Fruit fly (Drosophila melanogaster): ENCODE measurements around the gene CG46339.

CG46339 gene

DNA sequence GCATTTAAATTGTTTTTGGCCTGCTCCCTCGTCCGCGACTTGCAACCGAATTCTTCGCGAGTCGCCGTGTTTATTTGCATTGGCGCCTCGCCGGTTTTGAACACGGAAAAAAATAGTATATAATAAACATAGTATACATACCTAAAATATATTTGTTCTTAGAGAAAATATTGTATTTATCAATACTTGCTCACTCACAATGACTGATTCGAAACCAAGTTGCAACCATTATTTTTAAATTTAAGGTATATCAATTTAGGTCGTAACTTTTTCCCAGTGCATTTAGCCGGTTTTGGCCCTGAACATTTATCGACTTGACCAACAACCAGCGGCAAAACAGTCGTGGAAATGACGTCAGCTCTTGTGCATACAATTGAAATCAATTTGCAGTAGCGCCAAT is 12.9 kb downstream of the CG46339 start (continued):
- TF ChIP-seq CG7928 (GFP tag; optimal IDR thresholded peaks at IDR 0.05) (no peak), CG10462 (GFP tag; optimal IDR thresholded peaks at IDR 0.05) (no peak), Poxn (GFP tag; IDR thresholded peaks at IDR 0.05) (no peak), her (GFP tag; optimal IDR thresholded peaks at IDR 0.05) (no peak), Fer1 (GFP tag; optimal IDR thresholded peaks at IDR 0.05) (peak; percentile 51), Hr3 (GFP tag; optimal IDR thresholded peaks at IDR 0.05) (peak; percentile 15), z (GFP tag; IDR thresholded peaks at IDR 0.05) (no peak), pan (optimal IDR thresholded peaks at IDR 0.05) (no peak), pan (GFP tag; optimal IDR thresholded peaks at IDR 0.05 in 1 of 2, IDR thresholded peaks at IDR 0.05 in 1 of 2) (peak in 1 of 2 experiments; percentile 63), Tbp (GFP tag; optimal IDR thresholded peaks at IDR 0.05) (no peak), CG5180 (GFP tag; optimal IDR thresholded peaks at IDR 0.05) (peak; percentile 30), Rx (GFP tag; IDR thresholded peaks at IDR 0.05) (0 out of 2 replicates have a peak, but pooled peaks have one; percentile 20), da (GFP tag; optimal IDR thresholded peaks at IDR 0.05) (no peak), CG8944 (GFP tag; optimal IDR thresholded peaks at IDR 0.05) (no peak), chm (GFP tag; IDR thresholded peaks at IDR 0.05) (no peak), Mrtf (GFP tag; IDR thresholded peaks at IDR 0.05) (0 out of 3 replicates have a peak, but pooled peaks have one; percentile 51), CG34224 (GFP tag; IDR thresholded peaks at IDR 0.05; ENCODE audit: partially characterized antibody) (no peak), Myb (GFP tag; optimal IDR thresholded peaks at IDR 0.05) (no peak), CG12769 (tag; optimal IDR thresholded peaks at IDR 0.05) (peak; percentile 74), Hmr (GFP tag; optimal IDR thresholded peaks at IDR 0.05) (peak; percentile 39), CG16815 (GFP tag; optimal IDR thresholded peaks at IDR 0.05) (no peak), NC2β (GFP tag; optimal IDR thresholded peaks at IDR 0.05) (no peak), kay (GFP tag; optimal IDR thresholded peaks at IDR 0.05) (no peak), CG12391 (tag; optimal IDR thresholded peaks at IDR 0.05) (peak; percentile 78), Sin3A (optimal IDR thresholded peaks at IDR 0.05) (no peak), CG10431 (GFP tag; optimal IDR thresholded peaks at IDR 0.05) (no peak), tio (GFP tag; optimal IDR thresholded peaks at IDR 0.05) (peak; percentile 44), dm (GFP tag; optimal IDR thresholded peaks at IDR 0.05) (no peak), CG2875 (GFP tag; optimal IDR thresholded peaks at IDR 0.05) (no peak), CoRest (tag; optimal IDR thresholded peaks at IDR 0.05) (peak; percentile 72), Doc2 (GFP tag; IDR thresholded peaks at IDR 0.05) (no peak), tgo (GFP tag; IDR thresholded peaks at IDR 0.05) (peak; percentile 34; the same call in 2 of the 3 replicates), odd (GFP tag; optimal IDR thresholded peaks at IDR 0.05) (peak; percentile 71), CG1832 (GFP tag; optimal IDR thresholded peaks at IDR 0.05) (no peak), sc (optimal IDR thresholded peaks at IDR 0.05) (no peak), sc (GFP tag; optimal IDR thresholded peaks at IDR 0.05) (peak; percentile 27), CG9817 (tag; optimal IDR thresholded peaks at IDR 0.05) (peak; percentile 44), NK7.1 (GFP tag; optimal IDR thresholded peaks at IDR 0.05) (no peak), Dip2 (GFP tag; IDR thresholded peaks at IDR 0.05) (no peak), Bteb2 (GFP tag; optimal IDR thresholded peaks at IDR 0.05) (no peak), CG6272 (GFP tag; IDR thresholded peaks at IDR 0.05) (no peak), D (optimal IDR thresholded peaks at IDR 0.05) (no peak), D (GFP tag; optimal IDR thresholded peaks at IDR 0.05) (no peak), CG4707 (GFP tag; optimal IDR thresholded peaks at IDR 0.05) (peak; percentile 57), CG4424 (GFP tag; optimal IDR thresholded peaks at IDR 0.05) (peak; percentile 55), Sox100B (GFP tag; optimal IDR thresholded peaks at IDR 0.05) (peak; percentile 30), tll (GFP tag; optimal IDR thresholded peaks at IDR 0.05) (no peak), vvl (GFP tag; IDR thresholded peaks at IDR 0.05) (peak; percentile 49), CG31365 (tag; optimal IDR thresholded peaks at IDR 0.05) (no peak), Optix (GFP tag; IDR thresholded peaks at IDR 0.05) (no peak), CG10959 (GFP tag; IDR thresholded peaks at IDR 0.05) (no peak), pnt (GFP tag; optimal IDR thresholded peaks at IDR 0.05) (no peak), CG4820 (GFP tag; optimal IDR thresholded peaks at IDR 0.05) (no peak)
